Fruit fly (Drosophila melanogaster): Measurements from ENCODE around the gene CG5447.

DNA sequence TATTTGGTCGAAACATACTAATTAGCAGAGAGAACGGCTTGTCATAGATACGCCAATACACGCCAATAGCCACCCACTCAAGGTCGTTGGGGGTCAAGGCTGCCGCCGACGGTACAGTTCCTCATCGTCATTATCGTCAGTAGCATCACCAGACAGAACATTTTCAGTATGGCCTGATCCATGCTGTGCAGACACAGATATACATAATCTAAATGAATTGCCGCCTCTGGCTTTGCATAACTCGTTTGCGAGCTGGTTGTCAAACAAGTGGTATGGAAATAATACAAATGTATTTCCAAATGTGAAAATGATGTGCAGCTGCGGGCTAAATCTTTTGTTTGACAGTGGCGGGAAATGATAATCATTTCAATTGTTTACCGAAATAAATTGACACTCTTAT is 10.8 kb downstream of the CG5447 start:
- TF ChIP-seq CG8478 (optimal IDR thresholded peaks at IDR 0.05) (no peak), CTCF (optimal IDR thresholded peaks at IDR 0.05) (no peak)
